Worm (Caenorhabditis elegans) whole organism, late embryonic: ENCODE data around the gene rop-1.

ENCODE experiments used
- F13H6.1 ChIP-seq: sonication (generic microtip); optimal IDR thresholded peaks from 2 replicates; lab custom pipeline; 2016; ENCODE audit warnings: missing genetic modification characterization, missing compliant biosample characterization
- mec-3 ChIP-seq: sonication (generic microtip); optimal IDR thresholded peaks from 2 replicates; lab custom pipeline; 2016; ENCODE audit warnings: borderline replicate concordance, missing genetic modification characterization, missing compliant biosample characterization
- nfya-1 ChIP-seq: sonication (generic microtip); optimal IDR thresholded peaks from 2 replicates; lab custom pipeline; 2017; ENCODE audit warnings: missing genetic modification characterization, mild to moderate bottlenecking, missing compliant biosample characterization, antibody characterized with exemption, moderate library complexity
- nhr-11 ChIP-seq: fragments of 150-350 bp; optimal IDR thresholded peaks from 2 replicates; lab custom pipeline; 2014; ENCODE audit warnings: missing biosample characterization, missing genetic modification characterization
- pha-4 ChIP-seq: fragments of 150-350 bp; optimal IDR thresholded peaks from 2 replicates; lab custom pipeline; 2018; ENCODE audit warnings: missing biosample characterization, missing genetic modification reagents, missing genetic modification characterization

- TF ChIP-seq nhr-11 (tag; lab: Kevin White, UChicago) = no peak
- TF ChIP-seq pha-4 = no peak
- no peak for TF ChIP-seq F13H6.1 (tag; lab: Kevin White, UChicago)
- TF ChIP-seq mec-3 (tag; lab: Kevin White, UChicago) = no peak
- TF ChIP-seq nfya-1 (tag; lab: Kevin White, UChicago) = no peak
Observed at ce11 chrV:10244018-10244720, 10.7 kb downstream of the rop-1 start.
